Fruit fly (Drosophila melanogaster) whole organism, prepupa: ENCODE results near the gene CG7115.

Experiments used
- CG11294 ChIP-seq: fragments of 200-800 bp; sonication (Bioruptor generic); IDR thresholded peaks from 2 replicates; pipeline ENCODE4 v1.3.6; 2022; ENCODE audit warnings: missing biosample characterization, missing genetic modification characterization
- CG6854 ChIP-seq: fragments of 200-800 bp; sonication (Bioruptor generic); optimal IDR thresholded peaks from 2 replicates; lab custom pipeline; 2017; ENCODE audit warnings: missing biosample characterization, mild to moderate bottlenecking, missing genetic modification characterization
- Sox102F ChIP-seq: fragments of 200-800 bp; sonication (Bioruptor generic); optimal IDR thresholded peaks from 2 replicates; lab custom pipeline; 2016; ENCODE audit warnings: missing biosample characterization, mild to moderate bottlenecking, missing genetic modification characterization
- cyc ChIP-seq: fragments of 200-800 bp; sonication (Bioruptor generic); optimal IDR thresholded peaks from 3 replicates; lab custom pipeline; 2016; ENCODE audit warnings: missing biosample characterization, missing genetic modification characterization
- dsx ChIP-seq: fragments of 200-800 bp; optimal IDR thresholded peaks from 3 replicates; lab custom pipeline; 2019; ENCODE audit warnings: missing biosample characterization, mild to moderate bottlenecking, missing genetic modification characterization, moderate library complexity; ENCODE audit not compliant: poor library complexity, severe bottlenecking

dm6 chr2L:7840152-7840551, 19.2 kb downstream of the CG7115 start, which contains the start of gene CG14537:
- no peak for TF ChIP-seq dsx (GFP tag; lab: Kevin White, UChicago)
- TF ChIP-seq cyc (GFP tag; lab: Kevin White, UChicago) = no peak
- TF ChIP-seq CG11294 (GFP tag; lab: Robert Waterston, UW) = no peak
- TF ChIP-seq CG6854 (GFP tag; lab: Kevin White, UChicago) = no peak
- no peak for TF ChIP-seq Sox102F (GFP tag; lab: Kevin White, UChicago)
